Worm (Caenorhabditis elegans) whole organism, L4/young adult: ENCODE data around the gene T24A6.20.

ENCODE experiments used
- W03F9.2 ChIP-seq: fragments of 150-350 bp; optimal IDR thresholded peaks from 2 replicates; lab custom pipeline; 2014; ENCODE audit warnings: missing biosample characterization, missing genetic modification characterization
- him-1 ChIP-seq: sonication (generic microtip); optimal IDR thresholded peaks from 2 replicates; lab custom pipeline; 2016; ENCODE audit warnings: missing genotype, missing genetic modification reagents, missing genetic modification characterization, missing compliant biosample characterization

- no peak for TF ChIP-seq W03F9.2
- no peak for TF ChIP-seq him-1
Observed at ce11 chrV:3524970-3525369, 28.0 kb upstream of the T24A6.20 start, which contains the start of gene T24A6.7.
